Fruit fly (Drosophila melanogaster): Measurements from ENCODE around the gene CG2126.

The CG2126 gene

dm6 chr3R:31725486-31726227 lies 50.8 kb downstream of the CG2126 start (continued):
- no peak for TF ChIP-seq CG7987 (GFP tag; optimal IDR thresholded peaks at IDR 0.05)
- TF ChIP-seq CTCF (GFP tag; optimal IDR thresholded peaks at IDR 0.05) = no peak
- TF ChIP-seq Sry-δ (GFP tag; optimal IDR thresholded peaks at IDR 0.05) = no peak
- no peak for TF ChIP-seq CkIIα-i1 (GFP tag; IDR thresholded peaks at IDR 0.05)
- peak; percentile 18 for TF ChIP-seq NC2β (GFP tag; optimal IDR thresholded peaks at IDR 0.05)
- TF ChIP-seq Dad (GFP tag; optimal IDR thresholded peaks at IDR 0.05) = no peak
- no peak for TF ChIP-seq CG13624 (GFP tag; optimal IDR thresholded peaks at IDR 0.05)
- peak; percentile 37; the same call in 1 of the 2 replicates for TF ChIP-seq rib (GFP tag; IDR thresholded peaks at IDR 0.05)
- TF ChIP-seq jing (GFP tag; optimal IDR thresholded peaks at IDR 0.05) = no peak
- no peak for TF ChIP-seq gcm (GFP tag; optimal IDR thresholded peaks at IDR 0.05)
- no peak for TF ChIP-seq crp (GFP tag; optimal IDR thresholded peaks at IDR 0.05)
- TF ChIP-seq CG2129 (GFP tag; IDR thresholded peaks at IDR 0.05; ENCODE audit: partially characterized antibody) = no peak
- no peak for TF ChIP-seq Usf (GFP tag; optimal IDR thresholded peaks at IDR 0.05)
- no peak for TF ChIP-seq Optix (GFP tag; IDR thresholded peaks at IDR 0.05)
- TF ChIP-seq gt (GFP tag; IDR thresholded peaks at IDR 0.05) = no peak
- TF ChIP-seq Sry-β (GFP tag; optimal IDR thresholded peaks at IDR 0.05) = no peak
- no peak for TF ChIP-seq CG12219 (GFP tag; optimal IDR thresholded peaks at IDR 0.05)
- no peak for TF ChIP-seq ewg (GFP tag; optimal IDR thresholded peaks at IDR 0.05)
- TF ChIP-seq CG6654 (GFP tag; optimal IDR thresholded peaks at IDR 0.05) = no peak
- TF ChIP-seq Stat92E (GFP tag; optimal IDR thresholded peaks at IDR 0.05) = no peak
- no peak for TF ChIP-seq Atf3 (GFP tag; optimal IDR thresholded peaks at IDR 0.05)
- TF ChIP-seq CG7963 (GFP tag; IDR thresholded peaks at IDR 0.05; ENCODE audit: partially characterized antibody) = no peak
- TF ChIP-seq CG17612 (GFP tag; IDR thresholded peaks at IDR 0.05) = no peak
- TF ChIP-seq CG16779 (GFP tag; IDR thresholded peaks at IDR 0.05) = 0 out of 2 replicates have a peak, but pooled peaks have one; percentile 38
- TF ChIP-seq pros (GFP tag; optimal IDR thresholded peaks at IDR 0.05) = peak; percentile 66
- TF ChIP-seq exex (tag; optimal IDR thresholded peaks at IDR 0.05) = no peak
- no peak for TF ChIP-seq Mad (GFP tag; optimal IDR thresholded peaks at IDR 0.05)
- peak; percentile 37; the same call in 2 of the 3 replicates for TF ChIP-seq CG16813 (GFP tag; IDR thresholded peaks at IDR 0.05; ENCODE audit: partially characterized antibody)
- no peak for TF ChIP-seq stwl (tag; optimal IDR thresholded peaks at IDR 0.05)
- TF ChIP-seq Jarid2 (GFP tag; optimal IDR thresholded peaks at IDR 0.05) = peak; percentile 62
- no peak for TF ChIP-seq CG3995 (GFP tag; optimal IDR thresholded peaks at IDR 0.05)
- no peak for TF ChIP-seq fu2 (GFP tag; optimal IDR thresholded peaks at IDR 0.05)
- no peak for TF ChIP-seq CG15269 (tag; optimal IDR thresholded peaks at IDR 0.05)
- no peak for TF ChIP-seq CG17568 (GFP tag; optimal IDR thresholded peaks at IDR 0.05)
- TF ChIP-seq Kr (GFP tag; optimal IDR thresholded peaks at IDR 0.05) = peak; percentile 2
- TF ChIP-seq CG14965 (GFP tag; optimal IDR thresholded peaks at IDR 0.05; ENCODE audit: borderline replicate concordance) = no peak
- no peak for TF ChIP-seq sim (GFP tag; IDR thresholded peaks at IDR 0.05)
- no peak for TF ChIP-seq phol (tag; optimal IDR thresholded peaks at IDR 0.05)
- no peak for TF ChIP-seq CG33557 (GFP tag; optimal IDR thresholded peaks at IDR 0.05)
- TF ChIP-seq CG34224 (GFP tag; IDR thresholded peaks at IDR 0.05; ENCODE audit: partially characterized antibody) = no peak
- TF ChIP-seq croc (GFP tag; conservative IDR thresholded peaks at IDR 0.05) = no peak
- no peak for TF ChIP-seq CG6854 (GFP tag; optimal IDR thresholded peaks at IDR 0.05)
- no peak for TF ChIP-seq D (optimal IDR thresholded peaks at IDR 0.05)
- no peak for TF ChIP-seq D (GFP tag; optimal IDR thresholded peaks at IDR 0.05)

Data from whole organism, embryonic.